Fruit fly (Drosophila melanogaster): ENCODE results near the gene CG17202.

Gene CG17202

DNA sequence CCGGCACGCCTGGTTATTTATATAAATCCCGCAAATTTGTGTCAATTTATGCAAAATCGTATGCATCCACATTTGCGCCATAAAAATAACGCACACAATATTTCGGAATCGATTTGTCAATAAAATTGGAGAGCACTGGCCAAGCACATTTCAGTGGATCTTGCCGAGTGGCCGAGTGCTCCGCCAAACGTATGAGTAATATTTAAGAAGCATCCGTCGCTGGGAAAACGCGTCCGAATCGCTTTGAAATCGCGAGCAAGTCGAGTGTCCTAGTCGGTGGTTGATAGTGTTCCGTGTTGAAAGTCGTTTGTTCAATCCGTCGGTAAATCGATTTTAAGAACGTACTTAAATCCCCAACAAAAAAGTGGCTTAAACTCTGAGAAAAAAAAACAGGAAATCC, 35.6 kb upstream of the CG17202 start, which contains the start of gene CG33098:
TSS of gene CG33098 (plus strand) at position 224 of the 400 bp plus-strand sequence.
- TF ChIP-seq CG34367 (tag; optimal IDR thresholded peaks at IDR 0.05): no peak
- TF ChIP-seq D1 (tag; optimal IDR thresholded peaks at IDR 0.05): no peak
- TF ChIP-seq gl (tag; optimal IDR thresholded peaks at IDR 0.05): no peak
- TF ChIP-seq CG8159 (tag; optimal IDR thresholded peaks at IDR 0.05): no peak
- no peak for TF ChIP-seq EcR (GFP tag; optimal IDR thresholded peaks at IDR 0.05)
- no peak for TF ChIP-seq CG15710 (tag; optimal IDR thresholded peaks at IDR 0.05)
- TF ChIP-seq CG10348 (GFP tag; IDR thresholded peaks at IDR 0.05): no peak
- TF ChIP-seq CG4496 (GFP tag; IDR thresholded peaks at IDR 0.05): no peak
- no peak for TF ChIP-seq rn (GFP tag; IDR thresholded peaks at IDR 0.05)
- TF ChIP-seq Ets98B (GFP tag; IDR thresholded peaks at IDR 0.05): no peak
- no peak for TF ChIP-seq Pif1A (GFP tag; optimal IDR thresholded peaks at IDR 0.05)
- TF ChIP-seq CG12605 (GFP tag; IDR thresholded peaks at IDR 0.05): no peak
- TF ChIP-seq CG13204 (GFP tag; optimal IDR thresholded peaks at IDR 0.05): no peak

DNA sequence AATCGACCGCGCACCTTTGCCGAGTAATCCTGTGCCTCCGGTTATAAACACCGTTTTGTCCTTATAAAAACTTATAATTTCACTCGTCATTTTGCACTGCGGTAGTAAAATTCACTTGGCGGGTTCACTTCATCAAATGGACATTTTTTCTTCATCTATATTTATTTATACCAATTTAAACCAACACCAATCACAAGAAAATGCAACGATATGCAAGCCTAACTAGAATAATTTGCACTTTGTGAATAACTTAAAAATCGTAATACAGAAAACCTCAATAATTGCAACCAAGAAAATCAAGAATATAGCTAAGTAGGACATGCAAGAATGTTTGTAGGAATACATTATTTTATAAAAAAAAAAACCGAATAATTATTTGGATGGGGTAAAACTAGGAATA, 26.7 kb upstream of the CG17202 start, which contains the start of the genes CG10096 and CG10097:
TSS of gene CG10096 (minus strand) at position 101 of the 400 bp plus-strand sequence.
TSS of gene CG10097 (minus strand) at position 101 of the 400 bp plus-strand sequence.
- no peak for TF ChIP-seq CG13204 (GFP tag; optimal IDR thresholded peaks at IDR 0.05)
- TF ChIP-seq CG8301 (tag; optimal IDR thresholded peaks at IDR 0.05): no peak
- no peak for TF ChIP-seq CG32121 (GFP tag; IDR thresholded peaks at IDR 0.05)
- no peak for TF ChIP-seq CG34367 (tag; optimal IDR thresholded peaks at IDR 0.05)
- no peak for TF ChIP-seq CG8159 (tag; optimal IDR thresholded peaks at IDR 0.05)
- TF ChIP-seq Ets98B (GFP tag; IDR thresholded peaks at IDR 0.05): no peak
- TF ChIP-seq rn (GFP tag; IDR thresholded peaks at IDR 0.05): no peak
- TF ChIP-seq Snoo (tag; optimal IDR thresholded peaks at IDR 0.05): no peak
- no peak for TF ChIP-seq EcR (GFP tag; optimal IDR thresholded peaks at IDR 0.05)
- TF ChIP-seq CG4496 (GFP tag; IDR thresholded peaks at IDR 0.05): no peak
- no peak for TF ChIP-seq gl (tag; optimal IDR thresholded peaks at IDR 0.05)
- no peak for TF ChIP-seq CG9948 (tag; optimal IDR thresholded peaks at IDR 0.05)
- TF ChIP-seq fd96Ca (GFP tag; IDR thresholded peaks at IDR 0.05): no peak
- TF ChIP-seq CG17806 (tag; optimal IDR thresholded peaks at IDR 0.05): no peak
- no peak for TF ChIP-seq CG14655 (GFP tag; optimal IDR thresholded peaks at IDR 0.05)
- TF ChIP-seq Pif1B (GFP tag; optimal IDR thresholded peaks at IDR 0.05): no peak
- TF ChIP-seq CG10348 (GFP tag; IDR thresholded peaks at IDR 0.05): no peak
- TF ChIP-seq CG12605 (GFP tag; IDR thresholded peaks at IDR 0.05): no peak
- no peak for TF ChIP-seq Pif1A (GFP tag; optimal IDR thresholded peaks at IDR 0.05)

dm6 chr3R:12398054-12398453, 24.5 kb upstream of the CG17202 start:
- TF ChIP-seq Snoo (tag; optimal IDR thresholded peaks at IDR 0.05): no peak
- TF ChIP-seq CG4496 (GFP tag; IDR thresholded peaks at IDR 0.05): no peak
- no peak for TF ChIP-seq CG8159 (tag; optimal IDR thresholded peaks at IDR 0.05)
- no peak for TF ChIP-seq CG13204 (GFP tag; optimal IDR thresholded peaks at IDR 0.05)
- no peak for TF ChIP-seq CG34367 (tag; optimal IDR thresholded peaks at IDR 0.05)
- TF ChIP-seq Pif1A (GFP tag; optimal IDR thresholded peaks at IDR 0.05): no peak
- TF ChIP-seq gl (tag; optimal IDR thresholded peaks at IDR 0.05): no peak
- TF ChIP-seq CG9948 (tag; optimal IDR thresholded peaks at IDR 0.05): no peak
- TF ChIP-seq CG12605 (GFP tag; IDR thresholded peaks at IDR 0.05): no peak
- no peak for TF ChIP-seq Ets98B (GFP tag; IDR thresholded peaks at IDR 0.05)
- no peak for TF ChIP-seq D1 (tag; optimal IDR thresholded peaks at IDR 0.05)
- TF ChIP-seq rn (GFP tag; IDR thresholded peaks at IDR 0.05): no peak
- TF ChIP-seq CG32121 (GFP tag; IDR thresholded peaks at IDR 0.05): no peak
- TF ChIP-seq CG14655 (GFP tag; optimal IDR thresholded peaks at IDR 0.05): no peak
- TF ChIP-seq EcR (GFP tag; optimal IDR thresholded peaks at IDR 0.05): no peak
- no peak for TF ChIP-seq CG8301 (tag; optimal IDR thresholded peaks at IDR 0.05)
- no peak for TF ChIP-seq CG10348 (GFP tag; IDR thresholded peaks at IDR 0.05)
- TF ChIP-seq Pif1B (GFP tag; optimal IDR thresholded peaks at IDR 0.05): no peak
- no peak for TF ChIP-seq CG15710 (tag; optimal IDR thresholded peaks at IDR 0.05)
- no peak for TF ChIP-seq fd96Ca (GFP tag; IDR thresholded peaks at IDR 0.05)

- no peak for TF ChIP-seq CG10348 (GFP tag; IDR thresholded peaks at IDR 0.05)
- TF ChIP-seq CG8301 (tag; optimal IDR thresholded peaks at IDR 0.05): no peak
- TF ChIP-seq D1 (tag; optimal IDR thresholded peaks at IDR 0.05): no peak
- TF ChIP-seq Pif1A (GFP tag; optimal IDR thresholded peaks at IDR 0.05): no peak
- TF ChIP-seq Snoo (tag; optimal IDR thresholded peaks at IDR 0.05): no peak
- no peak for TF ChIP-seq CG34367 (tag; optimal IDR thresholded peaks at IDR 0.05)
- no peak for TF ChIP-seq CG8159 (tag; optimal IDR thresholded peaks at IDR 0.05)
- no peak for TF ChIP-seq CG15710 (tag; optimal IDR thresholded peaks at IDR 0.05)
- TF ChIP-seq CG12605 (GFP tag; IDR thresholded peaks at IDR 0.05): no peak
- TF ChIP-seq CG32121 (GFP tag; IDR thresholded peaks at IDR 0.05): no peak
These were observed 23.8 kb upstream of the CG17202 start, which contains the start of gene Cyp9f3 for dm6 chr3R:12398620-12399247. Gene Cyp9f3 (minus strand): TSS chr3R:12398929.

DNA sequence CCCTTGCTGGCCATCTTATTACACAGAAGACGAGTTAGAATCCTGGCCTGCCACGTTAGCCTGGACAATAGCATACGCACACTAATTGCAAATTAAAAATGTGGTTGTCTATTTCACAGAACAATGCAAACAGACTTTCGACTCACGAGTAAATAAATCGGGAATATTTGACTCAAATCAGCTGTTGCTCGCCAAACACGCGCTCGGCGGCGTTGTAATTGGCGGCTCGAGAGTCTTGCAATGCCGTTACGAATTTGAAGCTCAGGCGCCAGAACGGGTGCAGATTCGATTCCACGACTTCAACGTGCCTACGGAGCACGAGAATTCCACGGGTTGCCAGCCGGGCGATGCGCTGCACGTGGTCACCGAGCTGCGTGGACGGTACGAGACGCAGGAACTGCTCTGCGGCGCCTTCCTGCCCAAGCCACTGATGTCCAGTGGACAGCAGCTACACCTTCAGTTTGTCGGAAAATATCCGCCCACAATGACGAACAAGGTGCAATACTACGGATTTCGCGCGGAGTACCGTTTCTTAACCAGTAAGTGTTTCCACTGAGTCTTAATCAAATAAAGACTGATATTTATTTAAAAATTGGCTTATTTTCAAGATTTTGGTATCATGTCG, 20.8 kb upstream of the CG17202 start, which contains the start of gene DNAlig3:
TSS of gene DNAlig3 (minus strand) at position 168 of the 625 bp plus-strand sequence.
- TF ChIP-seq CG9948 (tag; optimal IDR thresholded peaks at IDR 0.05): no peak
- no peak for TF ChIP-seq CG10348 (GFP tag; IDR thresholded peaks at IDR 0.05)
- no peak for TF ChIP-seq Ets98B (GFP tag; IDR thresholded peaks at IDR 0.05)
- TF ChIP-seq CG12605 (GFP tag; IDR thresholded peaks at IDR 0.05): peak; percentile 35; the same call in 1 of the 2 replicates
- TF ChIP-seq gl (tag; optimal IDR thresholded peaks at IDR 0.05): no peak

DNA sequence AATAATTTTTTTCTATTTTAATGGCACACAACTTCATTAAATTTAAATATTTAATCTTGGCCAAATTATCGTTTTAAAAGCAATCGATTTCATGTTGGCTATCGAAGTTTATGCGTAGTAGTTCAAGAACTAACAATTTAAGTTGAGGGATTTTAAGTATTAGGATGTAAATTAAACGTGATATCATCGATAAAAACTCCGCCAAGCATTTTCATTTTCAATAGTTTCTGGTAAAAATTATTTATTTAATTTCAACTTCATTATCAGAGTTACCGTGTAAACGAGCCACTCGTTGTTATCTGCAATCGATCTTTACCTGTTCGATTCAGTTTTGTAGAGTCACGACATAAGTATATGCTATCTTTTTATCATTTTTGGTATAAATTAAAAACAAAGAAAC, 19.6 kb upstream of the CG17202 start:
- TF ChIP-seq CG8159 (tag; optimal IDR thresholded peaks at IDR 0.05) (peak; percentile 100), Ets98B (GFP tag; IDR thresholded peaks at IDR 0.05) (peak; percentile 96), D1 (tag; optimal IDR thresholded peaks at IDR 0.05) (peak; percentile 99), CG8301 (tag; optimal IDR thresholded peaks at IDR 0.05) (peak; percentile 100), CG34367 (tag; optimal IDR thresholded peaks at IDR 0.05) (peak; percentile 98), Snoo (tag; optimal IDR thresholded peaks at IDR 0.05) (peak; percentile 98), CG17806 (tag; optimal IDR thresholded peaks at IDR 0.05) (peak; percentile 97), CG10348 (GFP tag; IDR thresholded peaks at IDR 0.05) (no peak), gl (tag; optimal IDR thresholded peaks at IDR 0.05) (peak; percentile 93), Pif1B (GFP tag; optimal IDR thresholded peaks at IDR 0.05) (peak; percentile 97), CG4496 (GFP tag; IDR thresholded peaks at IDR 0.05) (no peak), fd96Ca (GFP tag; IDR thresholded peaks at IDR 0.05) (peak; percentile 84), CG14655 (GFP tag; optimal IDR thresholded peaks at IDR 0.05) (peak; percentile 95), CG32121 (GFP tag; IDR thresholded peaks at IDR 0.05) (peak; percentile 93), CG13204 (GFP tag; optimal IDR thresholded peaks at IDR 0.05) (no peak), rn (GFP tag; IDR thresholded peaks at IDR 0.05) (peak; percentile 84), CG9948 (tag; optimal IDR thresholded peaks at IDR 0.05) (peak; percentile 98), Pif1A (GFP tag; optimal IDR thresholded peaks at IDR 0.05) (peak; percentile 95), CG12605 (GFP tag; IDR thresholded peaks at IDR 0.05) (peak; percentile 96), CG15710 (tag; optimal IDR thresholded peaks at IDR 0.05) (peak; percentile 97), EcR (GFP tag; optimal IDR thresholded peaks at IDR 0.05) (peak; percentile 22)
